Worm (Caenorhabditis elegans) whole organism, young adult: Measurements from ENCODE around the gene lpr-6.

Experiments
- F39B2.1 ChIP-seq: fragments of 200-800 bp; sonication (Bioruptor generic); IDR thresholded peaks from 2 replicates; pipeline ENCODE4 v1.3.6; 2022; ENCODE audit warnings: missing genetic modification reagents, missing genetic modification characterization, missing compliant biosample characterization
- hrde-1 ChIP-seq: sonication (generic microtip); optimal IDR thresholded peaks from 2 replicates; lab custom pipeline; 2016; ENCODE audit warnings: missing genetic modification characterization, mild to moderate bottlenecking, missing compliant biosample characterization, moderate library complexity, missing genotype, missing genetic modification reagents, borderline replicate concordance
- repo-1 ChIP-seq: sonication (generic microtip); optimal IDR thresholded peaks from 2 replicates; lab custom pipeline; 2017; ENCODE audit warnings: mild to moderate bottlenecking, missing genetic modification characterization, missing compliant biosample characterization
- snpc-4 ChIP-seq, 5 experiments: fragments of 150-350 bp in 1 of 5; sonication (generic microtip) in 4 of 5; optimal IDR thresholded peaks; 2 replicates each; lab custom pipeline; 2014 to 2018; ENCODE audit warnings: missing genetic modification characterization in 5 of 5, missing biosample characterization in 3 of 5, antibody characterized with exemption in 2 of 5, mild to moderate bottlenecking in 2 of 5, missing compliant biosample characterization in 2 of 5, missing genotype in 2 of 5, moderate library complexity in 2 of 5, missing genetic modification reagents in 1 of 5
- ztf-18 ChIP-seq: sonication (generic microtip); optimal IDR thresholded peaks from 2 replicates; lab custom pipeline; 2016; ENCODE audit warnings: missing genotype, mild to moderate bottlenecking, missing genetic modification characterization, missing compliant biosample characterization
- ztf-25 ChIP-seq: fragments of 200-800 bp; sonication (Bioruptor generic); IDR thresholded peaks from 2 replicates; pipeline ENCODE4 v1.3.6; 2022; ENCODE audit warnings: missing genetic modification reagents, missing genetic modification characterization, missing compliant biosample characterization

- no peak for TF ChIP-seq F39B2.1 (GFP tag; lab: Robert Waterston, UW)
- TF ChIP-seq hrde-1 (tag; lab: Kevin White, UChicago): no peak
- no peak for TF ChIP-seq snpc-4 (GFP tag; optimal IDR thresholded peaks at IDR 0.05; lab: Kevin White, UChicago)
- no peak for TF ChIP-seq snpc-4 (tag; optimal IDR thresholded peaks at IDR 0.05; lab: Kevin White, UChicago)
- TF ChIP-seq ztf-18: no peak
- TF ChIP-seq ztf-25 (GFP tag; lab: Robert Waterston, UW): no peak
- no peak for TF ChIP-seq repo-1
Measured at ce11 chrX:11053615-11054014, 6.2 kb upstream of the lpr-6 start, which contains the start of gene C09F12.2.
